Fruit fly (Drosophila melanogaster) whole organism, embryonic: ENCODE measurements around the gene Surf1.

Experiments used
- Atf6 ChIP-seq: fragments of 200-800 bp; sonication (Bioruptor generic); IDR thresholded peaks from 2 replicates; pipeline ENCODE4 v1.3.6; 2022; ENCODE audit warnings: missing biosample characterization, missing genetic modification characterization
- BEAF-32 ChIP-seq: fragments of 200-800 bp; sonication (Bioruptor generic); optimal IDR thresholded peaks from 3 replicates; lab custom pipeline; 2017; ENCODE audit warnings: missing biosample characterization, missing genetic modification characterization, mild to moderate bottlenecking, moderate library complexity, missing genetic modification reagents
- Bdp1 ChIP-seq: fragments of 200-800 bp; sonication (Bioruptor generic); optimal IDR thresholded peaks from 3 replicates; lab custom pipeline; 2016; ENCODE audit warnings: missing biosample characterization, missing genetic modification characterization
- CG10147 ChIP-seq: fragments of 200-800 bp; sonication (Bioruptor generic); optimal IDR thresholded peaks from 2 replicates; lab custom pipeline; 2019; ENCODE audit warnings: missing biosample characterization, mild to moderate bottlenecking, missing genetic modification characterization, moderate library complexity
- CG12299 ChIP-seq: fragments of 200-800 bp; sonication (Bioruptor generic); optimal IDR thresholded peaks from 2 replicates; lab custom pipeline; 2018; ENCODE audit warnings: missing biosample characterization, mild to moderate bottlenecking, missing genetic modification characterization
- CG12744 ChIP-seq: fragments of 200-800 bp; sonication (Bioruptor generic); optimal IDR thresholded peaks from 2 replicates; lab custom pipeline; 2016; ENCODE audit warnings: missing biosample characterization, missing genetic modification characterization
- CG12769 ChIP-seq: fragments of 200-800 bp; sonication (Bioruptor generic); optimal IDR thresholded peaks from 2 replicates; lab custom pipeline; 2019; ENCODE audit warnings: missing biosample characterization, mild to moderate bottlenecking, missing genetic modification characterization, moderate library complexity
- CG14050 ChIP-seq: fragments of 200-800 bp; sonication (Bioruptor generic); IDR thresholded peaks from 3 replicates; pipeline ENCODE4 v1.3.6; 2022; ENCODE audit warnings: missing biosample characterization, missing genetic modification characterization
- CG14441 ChIP-seq: fragments of 200-800 bp; sonication (Bioruptor generic); IDR thresholded peaks from 2 replicates; pipeline ENCODE4 v1.3.6; 2022; ENCODE audit warnings: missing biosample characterization, missing genetic modification characterization
- CG15073 ChIP-seq: fragments of 200-800 bp; sonication (Bioruptor generic); optimal IDR thresholded peaks from 2 replicates; lab custom pipeline; 2016; ENCODE audit warnings: missing biosample characterization, missing genetic modification characterization
- CG1529 ChIP-seq: fragments of 200-800 bp; sonication (Bioruptor generic); optimal IDR thresholded peaks from 3 replicates; lab custom pipeline; 2018; ENCODE audit warnings: missing biosample characterization, missing genetic modification characterization
- CG15514 ChIP-seq: fragments of 200-800 bp; sonication (Bioruptor generic); optimal IDR thresholded peaks from 3 replicates; lab custom pipeline; 2017; ENCODE audit warnings: missing biosample characterization, missing genetic modification characterization, mild to moderate bottlenecking, moderate library complexity, missing genetic modification reagents
- CG1603 ChIP-seq: fragments of 200-800 bp; sonication (Bioruptor generic); optimal IDR thresholded peaks from 2 replicates; lab custom pipeline; 2019; ENCODE audit warnings: missing biosample characterization, mild to moderate bottlenecking, missing genetic modification characterization, moderate library complexity
- CG16863 ChIP-seq: fragments of 200-800 bp; sonication (Bioruptor generic); optimal IDR thresholded peaks from 3 replicates; lab custom pipeline; 2016; ENCODE audit warnings: missing biosample characterization, missing genetic modification characterization
- CG17361 ChIP-seq: fragments of 200-800 bp; sonication (Bioruptor generic); IDR thresholded peaks from 3 replicates; pipeline ENCODE4 v1.3.6; 2022; ENCODE audit warnings: missing biosample characterization, missing genetic modification characterization
- CG18476 ChIP-seq: fragments of 200-800 bp; sonication (Bioruptor generic); optimal IDR thresholded peaks from 2 replicates; lab custom pipeline; 2016; ENCODE audit warnings: missing biosample characterization, mild to moderate bottlenecking, missing genetic modification characterization
- CG18619 ChIP-seq: fragments of 200-800 bp; sonication (Bioruptor generic); optimal IDR thresholded peaks from 3 replicates; lab custom pipeline; 2017; ENCODE audit warnings: missing biosample characterization, mild to moderate bottlenecking, missing genetic modification characterization
- CG31388 ChIP-seq: fragments of 200-800 bp; sonication (Bioruptor generic); optimal IDR thresholded peaks from 2 replicates; lab custom pipeline; 2016; ENCODE audit warnings: missing biosample characterization, missing genetic modification characterization
- CG32767 ChIP-seq: fragments of 200-800 bp; sonication (Bioruptor generic); IDR thresholded peaks from 2 replicates; pipeline ENCODE4 v1.3.6; 2022; ENCODE audit warnings: missing biosample characterization, missing genetic modification characterization
- CG34376 ChIP-seq: fragments of 200-800 bp; sonication (Bioruptor generic); optimal IDR thresholded peaks from 2 replicates; lab custom pipeline; 2018; ENCODE audit warnings: missing biosample characterization, mild to moderate bottlenecking, missing genetic modification characterization
- CG3838 ChIP-seq: fragments of 200-800 bp; sonication (Bioruptor generic); optimal IDR thresholded peaks from 3 replicates; lab custom pipeline; 2016; ENCODE audit warnings: missing biosample characterization, missing genetic modification characterization
- CG4282 ChIP-seq: fragments of 200-800 bp; sonication (Bioruptor generic); optimal IDR thresholded peaks from 2 replicates; lab custom pipeline; 2016; ENCODE audit warnings: missing biosample characterization, missing genetic modification characterization
- CG8281 ChIP-seq: fragments of 200-800 bp; sonication (Bioruptor generic); optimal IDR thresholded peaks from 2 replicates; lab custom pipeline; 2018; ENCODE audit warnings: missing biosample characterization, mild to moderate bottlenecking, missing genetic modification characterization, moderate library complexity
- CG8944 ChIP-seq: fragments of 200-800 bp; sonication (Bioruptor generic); optimal IDR thresholded peaks from 3 replicates; lab custom pipeline; 2016; ENCODE audit warnings: missing biosample characterization, missing genetic modification characterization
- CG9609 ChIP-seq: fragments of 200-800 bp; sonication (Bioruptor generic); optimal IDR thresholded peaks from 3 replicates; lab custom pipeline; 2016; ENCODE audit warnings: missing biosample characterization, missing genetic modification characterization
- HLH54F ChIP-seq: fragments of 200-800 bp; sonication (Bioruptor generic); optimal IDR thresholded peaks from 3 replicates; lab custom pipeline; 2016; ENCODE audit warnings: missing biosample characterization, missing genetic modification characterization
- Mes4 ChIP-seq: fragments of 200-800 bp; sonication (Bioruptor generic); optimal IDR thresholded peaks from 2 replicates; lab custom pipeline; 2016; ENCODE audit warnings: missing biosample characterization, missing genetic modification characterization
- NC2β ChIP-seq: fragments of 200-800 bp; sonication (Bioruptor generic); optimal IDR thresholded peaks from 2 replicates; lab custom pipeline; 2016; ENCODE audit warnings: missing biosample characterization, missing genetic modification characterization
- Nf-YC ChIP-seq: fragments of 200-800 bp; optimal IDR thresholded peaks from 3 replicates; lab custom pipeline; 2019; ENCODE audit warnings: missing biosample characterization, mild to moderate bottlenecking, missing genetic modification characterization, moderate library complexity
- Pdp1 ChIP-seq, 2 experiments: fragments of 200-800 bp; sonication (Bioruptor generic); optimal IDR thresholded peaks; 3 replicates each; lab custom pipeline; 2016; ENCODE audit warnings: missing biosample characterization in 2 of 2, missing genetic modification characterization in 2 of 2, mild to moderate bottlenecking in 1 of 2, moderate library complexity in 1 of 2
- Ptx1 ChIP-seq: fragments of 200-800 bp; sonication (Bioruptor generic); IDR thresholded peaks from 2 replicates; pipeline ENCODE4 v1.3.6; 2022; ENCODE audit warnings: missing biosample characterization, missing genetic modification characterization
- Stat92E ChIP-seq, 3 experiments: fragments of >200 bp in 2 of 3; fragments of 200-800 bp in 1 of 3; sonication (Bioruptor generic) in 1 of 3; optimal IDR thresholded peaks; 2 replicates each; lab custom pipeline; 2017 to 2019; ENCODE audit warnings: missing biosample characterization in 3 of 3, missing genetic modification characterization in 3 of 3, mild to moderate bottlenecking in 1 of 3, moderate library complexity in 1 of 3
- Trl ChIP-seq, 3 experiments: fragments of >200 bp in 2 of 3; fragments of 200-800 bp in 1 of 3; sonication (Bioruptor generic) in 1 of 3; optimal IDR thresholded peaks; 2 replicates in 1 of 3; 3 replicates in 2 of 3; lab custom pipeline; 2016 to 2017; ENCODE audit warnings: missing biosample characterization in 1 of 3, missing genetic modification characterization in 1 of 3
- ara ChIP-seq: fragments of 200-800 bp; sonication (Bioruptor generic); IDR thresholded peaks from 2 replicates; pipeline ENCODE4 v1.3.6; 2022; ENCODE audit warnings: missing biosample characterization, missing genetic modification characterization
- disco-r ChIP-seq: fragments of 200-800 bp; sonication (Bioruptor generic); optimal IDR thresholded peaks from 2 replicates; lab custom pipeline; 2016; ENCODE audit warnings: missing biosample characterization, missing genetic modification characterization
- eve ChIP-seq, 2 experiments: fragments of >200 bp; optimal IDR thresholded peaks; 2 replicates each; lab custom pipeline; 2017; ENCODE audit warnings: missing biosample characterization in 2 of 2, missing genetic modification characterization in 2 of 2
- eyg ChIP-seq: fragments of 200-800 bp; sonication (Bioruptor generic); optimal IDR thresholded peaks from 3 replicates; lab custom pipeline; 2016; ENCODE audit warnings: missing biosample characterization, missing genetic modification characterization
- gt ChIP-seq: fragments of 200-800 bp; sonication (Bioruptor generic); IDR thresholded peaks from 2 replicates; pipeline ENCODE4 v1.3.6; 2022; ENCODE audit warnings: missing biosample characterization, missing genetic modification characterization
- ind ChIP-seq: fragments of 200-800 bp; sonication (Bioruptor generic); optimal IDR thresholded peaks from 3 replicates; lab custom pipeline; 2016; ENCODE audit warnings: missing biosample characterization, missing genetic modification characterization
- kay ChIP-seq: fragments of 200-800 bp; sonication (Bioruptor generic); optimal IDR thresholded peaks from 2 replicates; lab custom pipeline; 2016; ENCODE audit warnings: missing biosample characterization, missing genetic modification characterization
- lab ChIP-seq: fragments of 200-800 bp; sonication (Bioruptor generic); optimal IDR thresholded peaks from 3 replicates; lab custom pipeline; 2017; ENCODE audit warnings: missing biosample characterization, missing genetic modification characterization, mild to moderate bottlenecking, moderate library complexity, missing genetic modification reagents
- lilli ChIP-seq: fragments of 200-800 bp; sonication (Bioruptor generic); optimal IDR thresholded peaks from 3 replicates; lab custom pipeline; 2016; ENCODE audit warnings: missing biosample characterization, missing genetic modification characterization
- oc ChIP-seq: fragments of 200-800 bp; sonication (Bioruptor generic); optimal IDR thresholded peaks from 2 replicates; lab custom pipeline; 2018; ENCODE audit warnings: missing biosample characterization, mild to moderate bottlenecking, missing genetic modification characterization, moderate library complexity
- odd ChIP-seq: fragments of 200-800 bp; sonication (Bioruptor generic); optimal IDR thresholded peaks from 2 replicates; lab custom pipeline; 2017; ENCODE audit warnings: missing biosample characterization, mild to moderate bottlenecking, missing genetic modification characterization
- ro ChIP-seq: fragments of 200-800 bp; sonication (Bioruptor generic); IDR thresholded peaks from 2 replicates; pipeline ENCODE4 v1.3.6; 2022; ENCODE audit warnings: missing biosample characterization, missing genetic modification characterization
- sd ChIP-seq: fragments of 200-800 bp; sonication (Bioruptor generic); optimal IDR thresholded peaks from 3 replicates; lab custom pipeline; 2018; ENCODE audit warnings: missing biosample characterization, mild to moderate bottlenecking, missing genetic modification characterization, moderate library complexity
- so ChIP-seq: fragments of 200-800 bp; sonication (Bioruptor generic); IDR thresholded peaks from 3 replicates; pipeline ENCODE4 v1.3.6; 2022; ENCODE audit warnings: missing biosample characterization, missing genetic modification characterization
- trh ChIP-seq: fragments of 200-800 bp; sonication (Bioruptor generic); optimal IDR thresholded peaks from 2 replicates; lab custom pipeline; 2016; ENCODE audit warnings: missing biosample characterization, missing genetic modification characterization
- usp ChIP-seq: fragments of >200 bp; optimal IDR thresholded peaks from 2 replicates; lab custom pipeline; 2017; ENCODE audit warnings: missing biosample characterization, missing genetic modification characterization
- wek ChIP-seq: fragments of 200-800 bp; sonication (Bioruptor generic); optimal IDR thresholded peaks from 3 replicates; lab custom pipeline; 2018; ENCODE audit warnings: missing biosample characterization, mild to moderate bottlenecking, missing genetic modification characterization, moderate library complexity

The Surf1 gene

dm6 chr3L:7008351-7008750, 50.2 kb downstream of the Surf1 start (continued):
- TF ChIP-seq CG8944 (GFP tag; lab: Kevin White, UChicago) (peak; percentile 7), CG18619 (GFP tag; lab: Kevin White, UChicago) (peak; percentile 79), usp (GFP tag; lab: Kevin White, UChicago) (no peak), CG8281 (peak; percentile 73), Pdp1 (GFP tag; optimal IDR thresholded peaks at IDR 0.05; lab: Kevin White, UChicago) (peak; percentile 43 to 53), CG18476 (peak; percentile 75), CG15514 (peak; percentile 54), CG3838 (GFP tag; lab: Kevin White, UChicago) (peak; percentile 45), Mes4 (GFP tag; lab: Kevin White, UChicago) (peak; percentile 29), Bdp1 (GFP tag; lab: Kevin White, UChicago) (peak; percentile 36), so (GFP tag; lab: Robert Waterston, UW) (peak; percentile 77; the same call in 1 of the 3 replicates), ara (peak; percentile 46; the same call in 1 of the 2 replicates), eyg (GFP tag; lab: Kevin White, UChicago) (peak; percentile 42), HLH54F (GFP tag; lab: Kevin White, UChicago) (no peak), lilli (GFP tag; lab: Kevin White, UChicago) (peak; percentile 59), eve (GFP tag; optimal IDR thresholded peaks at IDR 0.05; lab: Kevin White, UChicago) (peak in 1 of 2 experiments; percentile 89), CG12744 (no peak), Ptx1 (GFP tag; lab: Robert Waterston, UW) (peak; percentile 77), CG17361 (peak; percentile 97), CG12769 (tag; lab: Kevin White, UChicago) (peak; percentile 8), CG1529 (GFP tag; lab: Kevin White, UChicago) (peak; percentile 87), CG16863 (peak; percentile 51), CG32767 (GFP tag; lab: Robert Waterston, UW) (peak; percentile 61), lab (GFP tag; lab: Kevin White, UChicago) (peak; percentile 84), CG9609 (GFP tag; lab: Kevin White, UChicago) (peak; percentile 25), CG31388 (GFP tag; lab: Kevin White, UChicago) (no peak), Nf-YC (tag; lab: Kevin White, UChicago) (peak; percentile 74), BEAF-32 (GFP tag; lab: Kevin White, UChicago) (no peak), CG10147 (peak; percentile 92), CG15073 (GFP tag; lab: Kevin White, UChicago) (peak; percentile 19), Trl (optimal IDR thresholded peaks at IDR 0.05; lab: Kevin White, UChicago) (no peak), Trl (GFP tag; optimal IDR thresholded peaks at IDR 0.05; lab: Kevin White, UChicago) (peak; percentile 3), wek (GFP tag; lab: Kevin White, UChicago) (no peak), sd (peak; percentile 68), CG14441 (GFP tag; lab: Robert Waterston, UW) (peak; percentile 52; the same call in 1 of the 2 replicates), disco-r (GFP tag; lab: Kevin White, UChicago) (no peak), kay (peak; percentile 52), ind (GFP tag; lab: Kevin White, UChicago) (peak; percentile 77), CG4282 (GFP tag; lab: Kevin White, UChicago) (no peak), oc (peak; percentile 87), CG12299 (peak; percentile 23), Atf6 (GFP tag; lab: Robert Waterston, UW) (peak; percentile 70; the same call in 1 of the 2 replicates), ro (peak; percentile 33; the same call in 1 of the 2 replicates), CG34376 (GFP tag; lab: Kevin White, UChicago) (peak; percentile 53), gt (GFP tag; lab: Robert Waterston, UW) (peak; percentile 55; the same call in 1 of the 2 replicates), trh (GFP tag; lab: Kevin White, UChicago) (peak; percentile 55), Stat92E (GFP tag; optimal IDR thresholded peaks at IDR 0.05; lab: Kevin White, UChicago) (peak in 1 of 3 experiments; percentile 28), odd (peak; percentile 85), NC2β (GFP tag; lab: Kevin White, UChicago) (no peak), CG1603 (tag; lab: Kevin White, UChicago) (peak; percentile 10), CG14050 (GFP tag; lab: Robert Waterston, UW) (peak; percentile 64)
